Worm (Caenorhabditis elegans) whole organism, late embryonic: ENCODE data around the gene clec-143.

Experiments used
- ama-1 ChIP-seq: fragments of 150-350 bp; optimal IDR thresholded peaks from 2 replicates; lab custom pipeline; 2014
- ceh-24 ChIP-seq: sonication (generic microtip); optimal IDR thresholded peaks from 2 replicates; lab custom pipeline; 2016; ENCODE audit warnings: mild to moderate bottlenecking, missing genetic modification characterization, missing compliant biosample characterization
- dve-1 ChIP-seq: sonication (generic microtip); optimal IDR thresholded peaks from 2 replicates; lab custom pipeline; 2017; ENCODE audit warnings: antibody characterized with exemption, mild to moderate bottlenecking, missing genetic modification characterization, missing compliant biosample characterization
- nhr-232 ChIP-seq: sonication (generic microtip); optimal IDR thresholded peaks from 2 replicates; lab custom pipeline; 2016; ENCODE audit warnings: missing genetic modification characterization, missing compliant biosample characterization
- pat-9 ChIP-seq: fragments of 200-800 bp; sonication (Bioruptor generic); optimal IDR thresholded peaks from 2 replicates; lab custom pipeline; 2018; ENCODE audit warnings: mild to moderate bottlenecking, missing genetic modification characterization, moderate library complexity, missing compliant biosample characterization
- pha-4 ChIP-seq: fragments of 150-350 bp; optimal IDR thresholded peaks from 2 replicates; lab custom pipeline; 2018; ENCODE audit warnings: missing biosample characterization, missing genetic modification reagents, missing genetic modification characterization
- tbx-2 ChIP-seq: sonication (generic microtip); optimal IDR thresholded peaks from 2 replicates; lab custom pipeline; 2016; ENCODE audit warnings: missing genetic modification characterization, missing compliant biosample characterization
- tbx-7 ChIP-seq: sonication (generic microtip); optimal IDR thresholded peaks from 2 replicates; lab custom pipeline; 2016; ENCODE audit warnings: missing genotype, missing genetic modification characterization, missing compliant biosample characterization
- unc-86 ChIP-seq: sonication (generic microtip); optimal IDR thresholded peaks from 2 replicates; lab custom pipeline; 2016; ENCODE audit warnings: missing genetic modification characterization, missing compliant biosample characterization

DNA sequence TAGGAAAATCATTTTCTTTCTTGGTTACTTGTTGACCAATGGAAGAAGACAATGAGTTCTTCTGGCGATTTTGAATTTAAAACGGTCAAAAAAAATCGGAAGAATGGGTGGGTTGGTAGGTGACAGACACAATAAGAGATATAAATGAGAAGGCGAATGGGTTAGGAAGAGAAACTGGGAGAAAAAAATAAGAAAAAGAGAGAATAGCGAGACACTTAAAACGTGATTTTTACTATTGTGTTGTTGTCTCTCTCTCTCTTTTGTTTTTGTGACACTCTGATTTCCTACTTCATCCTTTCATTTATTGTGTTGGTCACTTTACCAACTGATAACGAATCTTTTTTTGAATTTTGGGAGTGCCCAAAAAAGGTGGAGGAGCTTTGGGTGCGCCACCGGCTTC is 46.3 kb upstream of the clec-143 start:
- TF ChIP-seq unc-86 (tag; lab: Kevin White, UChicago) (no peak), ama-1 (lab: Kevin White, UChicago) (no peak), nhr-232 (no peak), tbx-2 (tag; lab: Kevin White, UChicago) (no peak), pat-9 (tag; lab: Kevin White, UChicago) (no peak), tbx-7 (tag; lab: Kevin White, UChicago) (no peak), dve-1 (tag; lab: Kevin White, UChicago) (no peak), pha-4 (tag; lab: Kevin White, UChicago) (no peak), ceh-24 (no peak)
